Fruit fly (Drosophila melanogaster): ENCODE measurements around the gene Orct.

Gene Orct

DNA sequence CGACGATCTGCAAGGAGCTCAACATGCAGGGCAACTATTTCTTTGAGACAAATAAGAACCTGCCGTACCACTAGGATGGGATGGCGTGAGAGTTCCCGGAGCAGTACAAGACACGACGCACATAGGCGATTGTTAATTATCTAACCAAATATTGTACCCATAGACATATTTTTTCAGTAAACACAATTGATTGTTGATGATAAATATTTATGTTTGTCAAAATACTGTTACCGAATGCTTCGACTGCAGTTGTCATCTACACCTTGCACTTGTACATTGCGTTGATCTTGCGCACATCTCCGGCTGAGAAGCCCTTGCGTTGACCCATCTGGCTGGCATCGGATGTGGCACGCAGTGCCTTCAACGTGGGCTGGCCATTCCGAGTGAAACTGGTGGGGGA lies 17.1 kb downstream of the Orct start (continued):
- no peak for TF ChIP-seq btn (GFP tag; optimal IDR thresholded peaks at IDR 0.05)
- TF ChIP-seq Nf-YB (GFP tag; optimal IDR thresholded peaks at IDR 0.05) = peak; percentile 18
- TF ChIP-seq MESR4 (GFP tag; optimal IDR thresholded peaks at IDR 0.05) = no peak
- TF ChIP-seq nom (GFP tag; optimal IDR thresholded peaks at IDR 0.05) = no peak
- peak; percentile 9 for TF ChIP-seq lab (GFP tag; optimal IDR thresholded peaks at IDR 0.05)
- no peak for TF ChIP-seq Jarid2 (GFP tag; optimal IDR thresholded peaks at IDR 0.05)
- TF ChIP-seq bsh (GFP tag; optimal IDR thresholded peaks at IDR 0.05) = peak in 1 of 2 experiments; percentile 84
- TF ChIP-seq Kr (GFP tag; optimal IDR thresholded peaks at IDR 0.05) = no peak
- TF ChIP-seq cg (GFP tag; optimal IDR thresholded peaks at IDR 0.05) = no peak
- peak; percentile 60 for TF ChIP-seq CG2678 (tag; optimal IDR thresholded peaks at IDR 0.05)
- TF ChIP-seq Lhr (GFP tag; optimal IDR thresholded peaks at IDR 0.05) = peak; percentile 19
- TF ChIP-seq CG17829 (tag; optimal IDR thresholded peaks at IDR 0.05) = peak; percentile 24
- TF ChIP-seq seq (GFP tag; IDR thresholded peaks at IDR 0.05) = no peak
- TF ChIP-seq CG8924 (tag; optimal IDR thresholded peaks at IDR 0.05) = peak; percentile 22
- peak; percentile 11 for TF ChIP-seq dmrt99B (tag; optimal IDR thresholded peaks at IDR 0.05)
- TF ChIP-seq gcm (GFP tag; optimal IDR thresholded peaks at IDR 0.05) = peak; percentile 35
- TF ChIP-seq CG6254 (GFP tag; optimal IDR thresholded peaks at IDR 0.05) = peak; percentile 48
- TF ChIP-seq nau (GFP tag; optimal IDR thresholded peaks at IDR 0.05) = peak; percentile 22
- no peak for TF ChIP-seq az2 (GFP tag; optimal IDR thresholded peaks at IDR 0.05)
- peak; percentile 15 for TF ChIP-seq CG11504 (tag; optimal IDR thresholded peaks at IDR 0.05)
- TF ChIP-seq so (GFP tag; IDR thresholded peaks at IDR 0.05) = no peak
- no peak for TF ChIP-seq CG13894 (tag; optimal IDR thresholded peaks at IDR 0.05)
- peak; percentile 52 for TF ChIP-seq HLHmδ (GFP tag; optimal IDR thresholded peaks at IDR 0.05)
- no peak for TF ChIP-seq CG12744 (GFP tag; optimal IDR thresholded peaks at IDR 0.05)
- TF ChIP-seq CG17568 (GFP tag; optimal IDR thresholded peaks at IDR 0.05) = peak; percentile 27
- peak; percentile 8 for TF ChIP-seq D19A (tag; optimal IDR thresholded peaks at IDR 0.05)
- TF ChIP-seq HLH3B (GFP tag; IDR thresholded peaks at IDR 0.05) = no peak
- TF ChIP-seq CG7271 (tag; optimal IDR thresholded peaks at IDR 0.05) = peak; percentile 34
- TF ChIP-seq CG12236 (GFP tag; optimal IDR thresholded peaks at IDR 0.05) = no peak
- no peak for TF ChIP-seq CG16815 (GFP tag; optimal IDR thresholded peaks at IDR 0.05)
- no peak for TF ChIP-seq Doc3 (GFP tag; IDR thresholded peaks at IDR 0.05; ENCODE audit: partially characterized antibody)
- no peak for TF ChIP-seq h (optimal IDR thresholded peaks at IDR 0.05)
- TF ChIP-seq fd64A (GFP tag; optimal IDR thresholded peaks at IDR 0.05) = peak; percentile 87
- peak in 1 of 3 experiments; percentile 66 for TF ChIP-seq lola (GFP tag; optimal IDR thresholded peaks at IDR 0.05)
- TF ChIP-seq Side (GFP tag; optimal IDR thresholded peaks at IDR 0.05) = no peak
- peak; percentile 78 for TF ChIP-seq CG2202 (tag; optimal IDR thresholded peaks at IDR 0.05)
- no peak for TF ChIP-seq usp (GFP tag; optimal IDR thresholded peaks at IDR 0.05)
- TF ChIP-seq Gsc (GFP tag; IDR thresholded peaks at IDR 0.05) = no peak
- peak; percentile 83 for TF ChIP-seq CG33557 (GFP tag; optimal IDR thresholded peaks at IDR 0.05)
- 0 out of 2 replicates have a peak, but pooled peaks have one; percentile 28 for TF ChIP-seq Awh (GFP tag; IDR thresholded peaks at IDR 0.05)
- TF ChIP-seq Asciz (GFP tag; optimal IDR thresholded peaks at IDR 0.05) = peak; percentile 79
- TF ChIP-seq Opbp (GFP tag; IDR thresholded peaks at IDR 0.05; ENCODE audit: partially characterized antibody) = no peak
- no peak for TF ChIP-seq lov (optimal IDR thresholded peaks at IDR 0.05)
- no peak for TF ChIP-seq lov (GFP tag; IDR thresholded peaks at IDR 0.05)
- TF ChIP-seq jumu (GFP tag; optimal IDR thresholded peaks at IDR 0.05) = no peak
- TF ChIP-seq sob (GFP tag; IDR thresholded peaks at IDR 0.05) = no peak
- peak; percentile 58; the same call in 1 of the 2 replicates for TF ChIP-seq CG31441 (GFP tag; IDR thresholded peaks at IDR 0.05)
- peak; percentile 26 for TF ChIP-seq sqz (GFP tag; optimal IDR thresholded peaks at IDR 0.05)
- no peak for TF ChIP-seq Ptx1 (GFP tag; IDR thresholded peaks at IDR 0.05)
- TF ChIP-seq CG8290 (GFP tag; optimal IDR thresholded peaks at IDR 0.05) = no peak
- no peak for TF ChIP-seq CG8290 (tag; optimal IDR thresholded peaks at IDR 0.05)
